Fruit fly (Drosophila melanogaster) whole organism, wandering third instar larva: ENCODE results near the gene CG13086.
A peak's percentile ranks its signal among the peaks of the same experiment; 100 is the strongest.

Source experiments
- Abd-B ChIP-seq: fragments of >200 bp; optimal IDR thresholded peaks from 2 replicates; lab custom pipeline; 2017; ENCODE audit warnings: missing biosample characterization, missing genetic modification characterization
- CG32264 ChIP-seq: fragments of 200-800 bp; sonication (Bioruptor generic); optimal IDR thresholded peaks from 2 replicates; lab custom pipeline; 2016; ENCODE audit warnings: missing biosample characterization, missing genetic modification characterization
- CG9705 ChIP-seq: fragments of 200-800 bp; sonication (Bioruptor generic); optimal IDR thresholded peaks from 2 replicates; lab custom pipeline; 2018; ENCODE audit warnings: missing biosample characterization, mild to moderate bottlenecking, missing genetic modification characterization
- CrebA ChIP-seq: fragments of 200-800 bp; sonication (Bioruptor generic); optimal IDR thresholded peaks from 2 replicates; lab custom pipeline; 2016; ENCODE audit warnings: missing biosample characterization, mild to moderate bottlenecking, missing genetic modification characterization, borderline replicate concordance
- Dfd ChIP-seq: fragments of >200 bp; optimal IDR thresholded peaks from 2 replicates; lab custom pipeline; 2017; ENCODE audit warnings: missing biosample characterization, missing genetic modification characterization
- Dif ChIP-seq: fragments of 200-275, 200-300 bp; sonication (Bioruptor generic); optimal IDR thresholded peaks from 2 replicates; lab custom pipeline; 2018; ENCODE audit warnings: missing biosample characterization, missing genetic modification characterization; ENCODE audit not compliant: partially characterized antibody
- GATAd ChIP-seq: sonication (Bioruptor generic); optimal IDR thresholded peaks from 2 replicates; lab custom pipeline; 2016; ENCODE audit warnings: missing biosample characterization, missing genetic modification characterization
- HLH106 ChIP-seq: fragments of 200-800 bp; optimal IDR thresholded peaks from 3 replicates; lab custom pipeline; 2019; ENCODE audit warnings: missing biosample characterization, mild to moderate bottlenecking, missing genetic modification characterization, moderate library complexity
- Hnf4 ChIP-seq: fragments of 200-800 bp; sonication (Bioruptor generic); optimal IDR thresholded peaks from 2 replicates; lab custom pipeline; 2016; ENCODE audit warnings: missing biosample characterization, mild to moderate bottlenecking, missing genetic modification characterization
- Hr78 ChIP-seq: fragments of >200 bp; optimal IDR thresholded peaks from 2 replicates; lab custom pipeline; 2017; ENCODE audit warnings: missing biosample characterization, missing genetic modification characterization
- Jra ChIP-seq: sonication (Bioruptor generic); optimal IDR thresholded peaks from 2 replicates; lab custom pipeline; 2016; ENCODE audit warnings: missing biosample characterization, missing genetic modification characterization
- Mio ChIP-seq: sonication (Bioruptor generic); optimal IDR thresholded peaks from 2 replicates; lab custom pipeline; 2016; ENCODE audit warnings: missing biosample characterization, missing genetic modification characterization
- Myc ChIP-seq: fragments of >200 bp; optimal IDR thresholded peaks from 2 replicates; lab custom pipeline; 2017
- N ChIP-seq: fragments of >200 bp; optimal IDR thresholded peaks from 2 replicates; lab custom pipeline; 2018; ENCODE audit warnings: missing biosample characterization, missing external identifiers, missing genetic modification characterization
- OdsH ChIP-seq: fragments of 200-800 bp; sonication (Bioruptor generic); optimal IDR thresholded peaks from 2 replicates; lab custom pipeline; 2016; ENCODE audit warnings: missing biosample characterization, mild to moderate bottlenecking, missing genetic modification characterization
- Rel ChIP-seq, 2 experiments: fragments of 200-800 bp; sonication (Bioruptor generic) in 1 of 2; optimal IDR thresholded peaks; 2 replicates in 1 of 2; 3 replicates in 1 of 2; lab custom pipeline; 2016 to 2019; ENCODE audit warnings: mild to moderate bottlenecking in 2 of 2, missing biosample characterization in 2 of 2, missing genetic modification characterization in 2 of 2, moderate library complexity in 1 of 2
- Sp1 ChIP-seq: fragments of 200-800 bp; sonication (Bioruptor generic); optimal IDR thresholded peaks from 3 replicates; lab custom pipeline; 2019; ENCODE audit warnings: missing biosample characterization, mild to moderate bottlenecking, missing genetic modification characterization, moderate library complexity
- Vsx2 ChIP-seq: fragments of 200-300, 225-300 bp; sonication (Bioruptor generic); optimal IDR thresholded peaks from 2 replicates; lab custom pipeline; 2018; ENCODE audit warnings: missing biosample characterization, missing genetic modification characterization; ENCODE audit not compliant: partially characterized antibody
- br ChIP-seq: fragments of 200-800 bp; sonication (Bioruptor generic); optimal IDR thresholded peaks from 2 replicates; lab custom pipeline; 2016; ENCODE audit warnings: missing biosample characterization, missing genetic modification characterization
- brk ChIP-seq: fragments of 200-800 bp; sonication (Bioruptor generic); optimal IDR thresholded peaks from 2 replicates; lab custom pipeline; 2016; ENCODE audit warnings: missing biosample characterization, mild to moderate bottlenecking, missing genetic modification characterization
- dl ChIP-seq, 2 experiments: fragments of 175-275, 200-275 bp in 1 of 2; fragments of 200-275 bp in 1 of 2; sonication (Bioruptor generic); optimal IDR thresholded peaks; lab custom pipeline; 2018; ENCODE audit warnings: mild to moderate bottlenecking in 2 of 2, missing biosample characterization in 2 of 2, missing genetic modification characterization in 2 of 2, moderate library complexity in 2 of 2; ENCODE audit not compliant: partially characterized antibody in 2 of 2, insufficient read depth in 1 of 2
- dmrt93B ChIP-seq: fragments of 200-800 bp; sonication (Bioruptor generic); optimal IDR thresholded peaks from 2 replicates; lab custom pipeline; 2018; ENCODE audit warnings: missing biosample characterization, mild to moderate bottlenecking, missing genetic modification characterization
- dsf ChIP-seq: sonication (Bioruptor generic); optimal IDR thresholded peaks from 2 replicates; lab custom pipeline; 2016; ENCODE audit warnings: missing biosample characterization, missing genetic modification characterization, borderline replicate concordance
- ey ChIP-seq: fragments of 200-800 bp; sonication (Bioruptor generic); optimal IDR thresholded peaks from 2 replicates; lab custom pipeline; 2016; ENCODE audit warnings: missing biosample characterization, missing genetic modification characterization
- foxo ChIP-seq, 2 experiments: fragments of 200-800 bp; sonication (Bioruptor generic); optimal IDR thresholded peaks; 2 replicates in 1 of 2; 3 replicates in 1 of 2; lab custom pipeline; 2016 to 2017; ENCODE audit warnings: missing biosample characterization in 2 of 2, missing genetic modification characterization in 2 of 2
- fru ChIP-seq: fragments of 200-800 bp; sonication (Bioruptor generic); optimal IDR thresholded peaks from 3 replicates; lab custom pipeline; 2016; ENCODE audit warnings: missing biosample characterization, mild to moderate bottlenecking, missing genetic modification characterization
- h ChIP-seq: fragments of 200-800 bp; sonication (Bioruptor generic); optimal IDR thresholded peaks from 3 replicates; lab custom pipeline; 2016; ENCODE audit warnings: missing biosample characterization, mild to moderate bottlenecking, missing genetic modification characterization
- jim ChIP-seq: fragments of 175-275, 200-325 bp; sonication (Bioruptor generic); optimal IDR thresholded peaks from 2 replicates; lab custom pipeline; 2016; ENCODE audit warnings: missing biosample characterization, mild to moderate bottlenecking, missing genetic modification characterization
- lola ChIP-seq: fragments of >200 bp; optimal IDR thresholded peaks from 2 replicates; lab custom pipeline; 2017; ENCODE audit warnings: missing biosample characterization, missing genetic modification characterization
- psq ChIP-seq: fragments of 200-800 bp; sonication (Bioruptor generic); optimal IDR thresholded peaks from 3 replicates; lab custom pipeline; 2017; ENCODE audit warnings: missing biosample characterization, mild to moderate bottlenecking, missing genetic modification characterization, moderate library complexity
- rgr ChIP-seq: fragments of 200-800 bp; sonication (Bioruptor generic); optimal IDR thresholded peaks from 3 replicates; lab custom pipeline; 2016; ENCODE audit warnings: missing biosample characterization, mild to moderate bottlenecking, missing genetic modification characterization
- sage ChIP-seq: fragments of 200-800 bp; sonication (Bioruptor generic); optimal IDR thresholded peaks from 2 replicates; lab custom pipeline; 2016; ENCODE audit warnings: missing biosample characterization, mild to moderate bottlenecking, missing genetic modification characterization
- tai ChIP-seq: sonication (Bioruptor generic); optimal IDR thresholded peaks from 2 replicates; lab custom pipeline; 2016; ENCODE audit warnings: missing biosample characterization, missing genetic modification characterization
- usp ChIP-seq: fragments of >200 bp; optimal IDR thresholded peaks from 2 replicates; lab custom pipeline; 2017; ENCODE audit warnings: missing biosample characterization, missing genetic modification characterization
- woc ChIP-seq: sonication (Bioruptor generic); optimal IDR thresholded peaks from 2 replicates; lab custom pipeline; 2016; ENCODE audit warnings: missing biosample characterization, mild to moderate bottlenecking, missing genetic modification characterization

CG13086 gene

DNA sequence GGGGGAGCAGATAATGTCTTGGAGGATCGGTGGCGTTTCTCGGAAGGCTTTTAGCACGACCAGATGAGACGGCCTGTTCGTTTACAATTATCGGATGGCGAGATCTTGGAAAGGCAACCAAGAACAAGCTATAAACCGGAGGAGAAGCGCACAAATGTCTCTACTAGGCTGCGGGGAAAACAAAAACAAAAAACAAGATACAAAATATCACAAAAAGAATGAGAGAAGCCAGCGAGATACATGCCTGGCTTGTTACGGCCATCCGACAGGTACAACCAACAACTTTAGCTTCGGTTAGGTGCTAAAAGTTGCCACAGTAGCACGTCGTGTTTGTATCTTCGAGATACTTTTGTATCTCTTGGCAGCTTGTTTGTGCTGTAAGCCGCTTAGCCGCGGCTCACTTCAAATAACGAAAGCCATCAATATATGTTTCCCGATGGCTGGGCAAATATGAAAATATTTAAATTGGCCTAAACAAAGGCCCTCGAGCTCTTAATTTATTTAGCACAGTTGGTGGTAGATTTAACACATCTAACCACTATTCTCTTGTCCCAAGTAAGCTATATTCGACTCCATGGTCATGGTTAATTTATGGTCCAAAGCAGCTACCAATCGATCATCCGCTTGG is 4.3 kb upstream of the CG13086 start:
- TF ChIP-seq Hr78 (no peak), Jra (GFP tag; lab: Kevin White, UChicago) (no peak), psq (GFP tag; lab: Kevin White, UChicago) (no peak), fru (GFP tag; lab: Kevin White, UChicago) (no peak), rgr (GFP tag; lab: Kevin White, UChicago) (no peak), Hnf4 (GFP tag; lab: Kevin White, UChicago) (no peak), CG32264 (no peak), usp (GFP tag; lab: Kevin White, UChicago) (no peak), N (GFP tag; lab: Kevin White, UChicago) (no peak), Sp1 (GFP tag; lab: Kevin White, UChicago) (no peak), Rel (GFP tag; optimal IDR thresholded peaks at IDR 0.05; lab: Kevin White, UChicago) (no peak), Rel (tag; optimal IDR thresholded peaks at IDR 0.05; lab: Kevin White, UChicago) (no peak), woc (GFP tag; lab: Kevin White, UChicago) (no peak), br (GFP tag; lab: Kevin White, UChicago) (no peak), dmrt93B (GFP tag; lab: Kevin White, UChicago) (no peak), Vsx2 (no peak), dl (GFP tag; optimal IDR thresholded peaks at IDR 0.05; lab: Kevin White, UChicago; ENCODE audit: insufficient read depth in 1 of 2, partially characterized antibody in 2 of 2) (no peak), dsf (GFP tag; lab: Kevin White, UChicago) (no peak)

DNA sequence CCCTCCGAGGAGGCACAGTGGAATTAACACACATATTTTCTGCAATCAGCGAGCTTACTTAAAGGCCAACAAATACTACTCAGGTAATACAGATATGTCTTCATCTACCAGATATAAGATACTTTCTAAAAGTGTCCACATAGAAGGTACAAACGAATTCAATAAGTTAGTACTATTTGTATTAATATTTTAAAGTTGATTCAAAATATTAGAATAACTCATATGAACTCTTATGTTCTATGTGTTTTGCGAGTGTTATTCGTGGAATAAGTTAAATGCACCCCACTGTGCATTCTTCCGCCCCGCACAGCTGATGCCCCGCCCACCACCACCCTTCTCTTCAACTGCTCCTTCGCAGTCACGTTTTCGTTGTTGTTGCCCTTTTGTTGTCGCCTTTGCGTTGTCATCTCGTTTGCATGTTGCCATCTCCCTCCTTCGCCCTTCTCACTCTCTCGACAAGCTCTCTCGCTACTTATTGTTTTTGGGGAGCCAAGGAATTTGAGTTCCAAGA is 2.5 kb upstream of the CG13086 start:
- TF ChIP-seq CG32264 (peak; percentile 5), rgr (GFP tag; lab: Kevin White, UChicago) (peak; percentile 69), Abd-B (GFP tag; lab: Kevin White, UChicago) (no peak), Hnf4 (GFP tag; lab: Kevin White, UChicago) (peak; percentile 3), Dif (GFP tag; lab: Kevin White, UChicago) (no peak), Dfd (GFP tag; lab: Kevin White, UChicago) (no peak), Vsx2 (no peak), OdsH (GFP tag; lab: Kevin White, UChicago) (peak; percentile 68), GATAd (GFP tag; lab: Kevin White, UChicago) (no peak), CrebA (GFP tag; lab: Kevin White, UChicago) (no peak), brk (GFP tag; lab: Kevin White, UChicago) (peak; percentile 40), dmrt93B (GFP tag; lab: Kevin White, UChicago) (peak; percentile 48), fru (GFP tag; lab: Kevin White, UChicago) (peak; percentile 79), ey (GFP tag; lab: Kevin White, UChicago) (peak; percentile 65), HLH106 (tag; lab: Kevin White, UChicago) (peak; percentile 84), Myc (lab: Kevin White, UChicago) (no peak), dl (GFP tag; optimal IDR thresholded peaks at IDR 0.05; lab: Kevin White, UChicago; ENCODE audit: insufficient read depth in 1 of 2, partially characterized antibody in 2 of 2) (peak in 1 of 2 experiments; percentile 38), Hr78 (no peak), jim (GFP tag; lab: Kevin White, UChicago) (no peak), tai (GFP tag; lab: Kevin White, UChicago) (peak; percentile 29), br (GFP tag; lab: Kevin White, UChicago) (peak; percentile 56), Sp1 (GFP tag; lab: Kevin White, UChicago) (peak; percentile 80), woc (GFP tag; lab: Kevin White, UChicago) (peak; percentile 70), h (GFP tag; lab: Kevin White, UChicago) (peak; percentile 77), Jra (GFP tag; lab: Kevin White, UChicago) (no peak), usp (GFP tag; lab: Kevin White, UChicago) (no peak), N (GFP tag; lab: Kevin White, UChicago) (no peak), Mio (GFP tag; lab: Kevin White, UChicago) (no peak), lola (GFP tag; lab: Kevin White, UChicago) (no peak), sage (GFP tag; lab: Kevin White, UChicago) (no peak), psq (GFP tag; lab: Kevin White, UChicago) (peak; percentile 89), dsf (GFP tag; lab: Kevin White, UChicago) (no peak), CG9705 (peak; percentile 58), foxo (GFP tag; optimal IDR thresholded peaks at IDR 0.05; lab: Kevin White, UChicago) (peak in 1 of 2 experiments; percentile 79), Rel (GFP tag; optimal IDR thresholded peaks at IDR 0.05; lab: Kevin White, UChicago) (no peak), Rel (tag; optimal IDR thresholded peaks at IDR 0.05; lab: Kevin White, UChicago) (peak; percentile 26)
